Worm (Caenorhabditis elegans) whole organism, L2 larva: Measurements from ENCODE around the gene F36H12.10.

Experiments used
- R02D3.7 ChIP-seq: fragments of 150-350 bp; optimal IDR thresholded peaks from 2 replicates; lab custom pipeline; 2014; ENCODE audit warnings: missing biosample characterization, missing genetic modification characterization
- ZK546.5 ChIP-seq: sonication (generic microtip); optimal IDR thresholded peaks from 2 replicates; lab custom pipeline; 2017; ENCODE audit warnings: missing biosample characterization, missing genetic modification characterization
- blmp-1 ChIP-seq: sonication (generic microtip); optimal IDR thresholded peaks from 2 replicates; lab custom pipeline; 2017; ENCODE audit warnings: missing genetic modification characterization, mild to moderate bottlenecking, missing compliant biosample characterization, antibody characterized with exemption, moderate library complexity; ENCODE audit not compliant: insufficient read depth
- lsy-2 ChIP-seq, 2 experiments: fragments of 150-350 bp in 1 of 2; sonication (generic microtip) in 1 of 2; optimal IDR thresholded peaks; 2 replicates each; lab custom pipeline; 2014 to 2017; ENCODE audit warnings: missing biosample characterization in 2 of 2, missing genetic modification characterization in 2 of 2
- sem-4 ChIP-seq: fragments of 150-350 bp; optimal IDR thresholded peaks from 2 replicates; lab custom pipeline; 2014; ENCODE audit warnings: missing biosample characterization, missing genetic modification reagents, missing genetic modification characterization
- unc-39 ChIP-seq: fragments of 150-350 bp; optimal IDR thresholded peaks from 2 replicates; lab custom pipeline; 2014; ENCODE audit warnings: missing biosample characterization, missing genetic modification characterization

DNA sequence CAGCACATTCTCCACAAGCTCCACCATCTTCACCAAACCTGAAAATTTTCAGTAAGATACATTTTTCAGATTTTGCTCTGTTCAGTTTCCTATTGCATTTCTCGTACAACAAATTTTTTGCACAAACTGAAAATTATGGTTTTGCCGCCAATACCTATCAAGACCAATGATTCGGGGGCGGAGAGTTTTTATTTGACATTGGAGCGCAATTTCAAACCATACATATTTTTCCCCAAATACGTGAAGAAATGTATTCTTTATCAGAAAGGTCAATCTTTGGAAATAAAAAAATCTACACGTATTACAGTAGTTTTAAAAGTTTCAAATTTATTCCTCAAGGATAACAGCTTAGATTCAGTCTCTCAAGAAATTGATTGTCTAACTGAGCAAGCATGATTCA lies 11.9 kb upstream of the F36H12.10 start, which contains the start of gene F36H12.5:
- TF ChIP-seq unc-39: no peak
- no peak for TF ChIP-seq R02D3.7 (tag; lab: Kevin White, UChicago)
- TF ChIP-seq lsy-2 (tag; optimal IDR thresholded peaks at IDR 0.05; lab: Kevin White, UChicago): no peak
- TF ChIP-seq sem-4 (tag; lab: Kevin White, UChicago): no peak
- no peak for TF ChIP-seq ZK546.5 (tag; lab: Kevin White, UChicago)
- no peak for TF ChIP-seq blmp-1 (tag; lab: Kevin White, UChicago)
